Worm (Caenorhabditis elegans) whole organism, late embryonic: ENCODE results near the gene saeg-2.

Experiments
- C08G9.2 ChIP-seq: sonication (generic microtip); optimal IDR thresholded peaks from 2 replicates; lab custom pipeline; 2016; ENCODE audit warnings: mild to moderate bottlenecking, missing genetic modification characterization, moderate library complexity, missing compliant biosample characterization
- K02D7.2 ChIP-seq: sonication (generic microtip); optimal IDR thresholded peaks from 2 replicates; lab custom pipeline; 2017; ENCODE audit warnings: mild to moderate bottlenecking, missing genetic modification characterization, missing compliant biosample characterization
- T23F11.4 ChIP-seq: fragments of 200-800 bp; sonication (Bioruptor generic); optimal IDR thresholded peaks from 2 replicates; lab custom pipeline; 2018; ENCODE audit warnings: mild to moderate bottlenecking, missing genetic modification characterization, missing compliant biosample characterization
- ahr-1 ChIP-seq: sonication (generic microtip); optimal IDR thresholded peaks from 2 replicates; lab custom pipeline; 2016; ENCODE audit warnings: missing genetic modification characterization, missing compliant biosample characterization
- ama-1 ChIP-seq: fragments of 150-350 bp; optimal IDR thresholded peaks from 2 replicates; lab custom pipeline; 2014
- ceh-18 ChIP-seq: sonication (generic microtip); optimal IDR thresholded peaks from 2 replicates; lab custom pipeline; 2016; ENCODE audit warnings: missing genetic modification characterization, missing compliant biosample characterization
- ceh-2 ChIP-seq: sonication (generic microtip); optimal IDR thresholded peaks from 2 replicates; lab custom pipeline; 2016; ENCODE audit warnings: missing genotype, missing genetic modification characterization, missing compliant biosample characterization
- ceh-24 ChIP-seq: sonication (generic microtip); optimal IDR thresholded peaks from 2 replicates; lab custom pipeline; 2016; ENCODE audit warnings: mild to moderate bottlenecking, missing genetic modification characterization, missing compliant biosample characterization
- ceh-30 ChIP-seq: fragments of 150-350 bp; optimal IDR thresholded peaks from 2 replicates; lab custom pipeline; 2014; ENCODE audit warnings: missing biosample characterization, missing genetic modification characterization
- ceh-31 ChIP-seq: sonication (generic microtip); optimal IDR thresholded peaks from 2 replicates; lab custom pipeline; 2016; ENCODE audit warnings: missing genetic modification characterization, missing compliant biosample characterization
- ceh-34 ChIP-seq: sonication (generic microtip); optimal IDR thresholded peaks from 2 replicates; lab custom pipeline; 2016; ENCODE audit warnings: mild to moderate bottlenecking, missing genetic modification characterization, missing compliant biosample characterization
- ceh-45 ChIP-seq: fragments of 200-800 bp; sonication (Bioruptor generic); IDR thresholded peaks from 2 replicates; pipeline ENCODE4 v1.3.6; 2022; ENCODE audit warnings: missing genetic modification reagents, missing genetic modification characterization, missing compliant biosample characterization
- ceh-48 ChIP-seq: sonication (generic microtip); optimal IDR thresholded peaks from 2 replicates; lab custom pipeline; 2016; ENCODE audit warnings: missing genetic modification characterization, inconsistent platforms, missing compliant biosample characterization
- ceh-9 ChIP-seq: sonication (generic microtip); optimal IDR thresholded peaks from 2 replicates; lab custom pipeline; 2016; ENCODE audit warnings: mild to moderate bottlenecking, missing genetic modification characterization, inconsistent platforms, missing compliant biosample characterization
- dmd-4 ChIP-seq: sonication (generic microtip); optimal IDR thresholded peaks from 2 replicates; lab custom pipeline; 2016; ENCODE audit warnings: borderline replicate concordance, missing genetic modification characterization, missing compliant biosample characterization
- elt-2 ChIP-seq: sonication (generic microtip); optimal IDR thresholded peaks from 2 replicates; lab custom pipeline; 2016; ENCODE audit warnings: missing genetic modification reagents, missing genetic modification characterization, missing compliant biosample characterization
- eyg-1 ChIP-seq: sonication (generic microtip); optimal IDR thresholded peaks from 2 replicates; lab custom pipeline; 2016; ENCODE audit warnings: missing genotype, missing genetic modification characterization, missing compliant biosample characterization
- fax-1 ChIP-seq: sonication (generic microtip); optimal IDR thresholded peaks from 2 replicates; lab custom pipeline; 2016; ENCODE audit warnings: missing genotype, missing genetic modification characterization, missing compliant biosample characterization
- fkh-10 ChIP-seq: fragments of 150-350 bp; optimal IDR thresholded peaks from 2 replicates; lab custom pipeline; 2014; ENCODE audit warnings: missing biosample characterization, missing genetic modification reagents, missing genetic modification characterization
- gmeb-2 ChIP-seq: sonication (generic microtip); optimal IDR thresholded peaks from 2 replicates; lab custom pipeline; 2016; ENCODE audit warnings: missing genetic modification characterization, inconsistent platforms, missing compliant biosample characterization
- hlh-13 ChIP-seq: fragments of 200-800 bp; sonication (Bioruptor generic); optimal IDR thresholded peaks from 2 replicates; lab custom pipeline; 2018; ENCODE audit warnings: mild to moderate bottlenecking, missing genetic modification characterization, missing compliant biosample characterization
- hlh-8 ChIP-seq: sonication (generic microtip); optimal IDR thresholded peaks from 2 replicates; lab custom pipeline; 2016; ENCODE audit warnings: missing genotype, missing genetic modification characterization, missing compliant biosample characterization
- lin-11 ChIP-seq: fragments of 200-800 bp; sonication (Bioruptor generic); optimal IDR thresholded peaks from 2 replicates; lab custom pipeline; 2018; ENCODE audit warnings: mild to moderate bottlenecking, missing genetic modification characterization, missing compliant biosample characterization
- madf-2 ChIP-seq: sonication (generic microtip); optimal IDR thresholded peaks from 2 replicates; lab custom pipeline; 2017; ENCODE audit warnings: missing genetic modification characterization, missing compliant biosample characterization
- mec-3 ChIP-seq: sonication (generic microtip); optimal IDR thresholded peaks from 2 replicates; lab custom pipeline; 2016; ENCODE audit warnings: borderline replicate concordance, missing genetic modification characterization, missing compliant biosample characterization
- nhr-11 ChIP-seq: fragments of 150-350 bp; optimal IDR thresholded peaks from 2 replicates; lab custom pipeline; 2014; ENCODE audit warnings: missing biosample characterization, missing genetic modification characterization
- nhr-232 ChIP-seq: sonication (generic microtip); optimal IDR thresholded peaks from 2 replicates; lab custom pipeline; 2016; ENCODE audit warnings: missing genetic modification characterization, missing compliant biosample characterization
- npax-4 ChIP-seq: sonication (generic microtip); optimal IDR thresholded peaks from 2 replicates; lab custom pipeline; 2016; ENCODE audit warnings: missing genetic modification characterization, missing compliant biosample characterization
- odd-2 ChIP-seq: sonication (generic microtip); optimal IDR thresholded peaks from 2 replicates; lab custom pipeline; 2017; ENCODE audit warnings: antibody characterized with exemption, mild to moderate bottlenecking, missing genetic modification characterization, missing compliant biosample characterization
- pha-4 ChIP-seq: fragments of 150-350 bp; optimal IDR thresholded peaks from 2 replicates; lab custom pipeline; 2018; ENCODE audit warnings: missing biosample characterization, missing genetic modification reagents, missing genetic modification characterization
- pqm-1 ChIP-seq: sonication (generic microtip); optimal IDR thresholded peaks from 2 replicates; lab custom pipeline; 2016; ENCODE audit warnings: missing genetic modification characterization, missing compliant biosample characterization
- pros-1 ChIP-seq: fragments of 150-350 bp; optimal IDR thresholded peaks from 2 replicates; lab custom pipeline; 2014; ENCODE audit warnings: missing biosample characterization, missing genetic modification reagents, missing genetic modification characterization
- ref-2 ChIP-seq: sonication (generic microtip); optimal IDR thresholded peaks from 2 replicates; lab custom pipeline; 2016; ENCODE audit warnings: missing genetic modification characterization, missing compliant biosample characterization
- rnt-1 ChIP-seq: sonication (generic microtip); optimal IDR thresholded peaks from 2 replicates; lab custom pipeline; 2016; ENCODE audit warnings: missing genetic modification characterization, missing compliant biosample characterization
- sdc-2 ChIP-seq: sonication (generic microtip); optimal IDR thresholded peaks from 2 replicates; lab custom pipeline; 2016; ENCODE audit warnings: missing genotype, missing genetic modification characterization, missing compliant biosample characterization
- sox-2 ChIP-seq: fragments of 200-800 bp; sonication (Bioruptor generic); IDR thresholded peaks from 2 replicates; pipeline ENCODE4 v1.3.6; 2022; ENCODE audit warnings: missing genetic modification reagents, missing genetic modification characterization, missing compliant biosample characterization
- sox-4 ChIP-seq: sonication (generic microtip); optimal IDR thresholded peaks from 2 replicates; lab custom pipeline; 2017; ENCODE audit warnings: mild to moderate bottlenecking, missing genetic modification characterization, inconsistent platforms, missing compliant biosample characterization
- syd-9 ChIP-seq: sonication (generic microtip); optimal IDR thresholded peaks from 2 replicates; lab custom pipeline; 2016; ENCODE audit warnings: mild to moderate bottlenecking, missing genetic modification characterization, moderate library complexity, missing compliant biosample characterization
- tbx-2 ChIP-seq: sonication (generic microtip); optimal IDR thresholded peaks from 2 replicates; lab custom pipeline; 2016; ENCODE audit warnings: missing genetic modification characterization, missing compliant biosample characterization
- tbx-7 ChIP-seq: sonication (generic microtip); optimal IDR thresholded peaks from 2 replicates; lab custom pipeline; 2016; ENCODE audit warnings: missing genotype, missing genetic modification characterization, missing compliant biosample characterization
- unc-42 ChIP-seq: sonication (generic microtip); optimal IDR thresholded peaks from 2 replicates; lab custom pipeline; 2016; ENCODE audit warnings: missing genotype, missing genetic modification characterization, missing compliant biosample characterization
- unc-55 ChIP-seq: sonication (generic microtip); optimal IDR thresholded peaks from 2 replicates; lab custom pipeline; 2017; ENCODE audit warnings: missing biosample characterization, missing genetic modification reagents, missing genetic modification characterization

Gene saeg-2

ce11 chrIII:9271389-9271918 lies 31.3 kb downstream of the saeg-2 start:
- TF ChIP-seq gmeb-2 = no peak
- TF ChIP-seq ceh-45 (GFP tag; lab: Robert Waterston, UW) = no peak
- peak; percentile 66 for TF ChIP-seq unc-42 (tag; lab: Kevin White, UChicago)
- no peak for TF ChIP-seq sdc-2 (tag; lab: Kevin White, UChicago)

- TF ChIP-seq ceh-48 (tag; lab: Kevin White, UChicago) (peak; percentile 87), K02D7.2 (tag; lab: Kevin White, UChicago) (no peak), npax-4 (tag; lab: Kevin White, UChicago) (no peak), dmd-4 (tag; lab: Kevin White, UChicago) (no peak)
Observed at ce11 chrIII:9272107-9272506, 31.9 kb downstream of the saeg-2 start.

ce11 chrIII:9277803-9278202 lies 37.6 kb downstream of the saeg-2 start:
- TF ChIP-seq lin-11 (tag; lab: Kevin White, UChicago) (no peak), fkh-10 (no peak), hlh-8 (no peak), pqm-1 (tag; lab: Kevin White, UChicago) (no peak), odd-2 (tag; lab: Kevin White, UChicago) (no peak), ceh-30 (tag; lab: Kevin White, UChicago) (no peak), elt-2 (no peak)

- no peak for TF ChIP-seq lin-11 (tag; lab: Kevin White, UChicago)
- TF ChIP-seq ref-2 = no peak
- TF ChIP-seq C08G9.2 = no peak
- TF ChIP-seq fax-1 = no peak
- no peak for TF ChIP-seq hlh-13 (GFP tag; lab: Kevin White, UChicago)
- TF ChIP-seq ama-1 = no peak
- TF ChIP-seq ceh-48 (tag; lab: Kevin White, UChicago) = no peak
- TF ChIP-seq ceh-18 (tag; lab: Kevin White, UChicago) = no peak
- no peak for TF ChIP-seq ceh-31
- no peak for TF ChIP-seq ceh-30 (tag; lab: Kevin White, UChicago)
- no peak for TF ChIP-seq odd-2 (tag; lab: Kevin White, UChicago)
- no peak for TF ChIP-seq unc-55
- no peak for TF ChIP-seq sox-2 (GFP tag; lab: Robert Waterston, UW)
Observed at ce11 chrIII:9281480-9281879, 41.3 kb downstream of the saeg-2 start, which contains the start of gene fozi-1. TSS of gene fozi-1 (plus strand) at chrIII:9281780.

- no peak for TF ChIP-seq sox-4 (tag; lab: Kevin White, UChicago)
- TF ChIP-seq ceh-34 = no peak
- TF ChIP-seq gmeb-2 = no peak
- no peak for TF ChIP-seq nhr-11 (tag; lab: Kevin White, UChicago)
- TF ChIP-seq rnt-1 (tag; lab: Kevin White, UChicago) = no peak
- TF ChIP-seq hlh-8 = no peak
- no peak for TF ChIP-seq ceh-48 (tag; lab: Kevin White, UChicago)
- TF ChIP-seq madf-2 (tag; lab: Kevin White, UChicago) = no peak
- TF ChIP-seq dmd-4 (tag; lab: Kevin White, UChicago) = no peak
- TF ChIP-seq pros-1 (tag; lab: Kevin White, UChicago) = no peak
- no peak for TF ChIP-seq mec-3 (tag; lab: Kevin White, UChicago)
- no peak for TF ChIP-seq T23F11.4
- TF ChIP-seq ahr-1 (tag; lab: Kevin White, UChicago) = no peak
Observed at ce11 chrIII:9288540-9288939, 48.4 kb downstream of the saeg-2 start.

ce11 chrIII:9289815-9290214 lies 49.7 kb downstream of the saeg-2 start:
- TF ChIP-seq fax-1 (no peak), lin-11 (tag; lab: Kevin White, UChicago) (no peak), dmd-4 (tag; lab: Kevin White, UChicago) (no peak), pha-4 (no peak), syd-9 (no peak), eyg-1 (no peak), gmeb-2 (no peak), ceh-2 (tag; lab: Kevin White, UChicago) (no peak), ceh-24 (tag; lab: Kevin White, UChicago) (no peak), tbx-7 (tag; lab: Kevin White, UChicago) (no peak), nhr-232 (no peak), ceh-9 (tag; lab: Kevin White, UChicago) (no peak), ceh-34 (no peak), ceh-30 (tag; lab: Kevin White, UChicago) (no peak), tbx-2 (tag; lab: Kevin White, UChicago) (no peak)
- TF ChIP-seq, all 69 proteins: peak for 0
